Worm (Caenorhabditis elegans) whole organism, mixed stage, embryonic: ENCODE data around the gene egl-44.

Source experiments
- blmp-1 ChIP-seq: fragments of 150-350 bp; optimal IDR thresholded peaks from 2 replicates; lab custom pipeline; 2014; ENCODE audit warnings: missing biosample characterization, missing genetic modification characterization
- ceh-83 ChIP-seq: fragments of 200-800 bp; sonication (Bioruptor generic); optimal IDR thresholded peaks from 2 replicates; lab custom pipeline; 2018; ENCODE audit warnings: mild to moderate bottlenecking, missing genetic modification characterization, missing compliant biosample characterization
- elt-1 ChIP-seq: sonication (generic microtip); optimal IDR thresholded peaks from 2 replicates; lab custom pipeline; 2017; ENCODE audit warnings: missing genetic modification characterization, mild to moderate bottlenecking, missing compliant biosample characterization, antibody characterized with exemption, moderate library complexity, borderline replicate concordance; ENCODE audit not compliant: insufficient read depth
- elt-3 ChIP-seq: fragments of 150-350 bp; optimal IDR thresholded peaks from 2 replicates; lab custom pipeline; 2014; ENCODE audit warnings: missing biosample characterization, missing genetic modification characterization
- lin-13 ChIP-seq: fragments of 150-350 bp; optimal IDR thresholded peaks from 2 replicates; lab custom pipeline; 2014; ENCODE audit warnings: missing biosample characterization, missing genetic modification characterization
- nhr-237 ChIP-seq: fragments of 150-350 bp; optimal IDR thresholded peaks from 2 replicates; lab custom pipeline; 2014; ENCODE audit warnings: missing biosample characterization, missing genetic modification characterization
- pha-4 ChIP-seq: fragments of 150-350 bp; optimal IDR thresholded peaks from 2 replicates; lab custom pipeline; 2018; ENCODE audit warnings: missing biosample characterization, missing genetic modification reagents, missing genetic modification characterization
- tbx-8 ChIP-seq: fragments of 200-800 bp; sonication (Bioruptor generic); optimal IDR thresholded peaks from 2 replicates; lab custom pipeline; 2018; ENCODE audit warnings: mild to moderate bottlenecking, missing genetic modification characterization, moderate library complexity, missing compliant biosample characterization

DNA sequence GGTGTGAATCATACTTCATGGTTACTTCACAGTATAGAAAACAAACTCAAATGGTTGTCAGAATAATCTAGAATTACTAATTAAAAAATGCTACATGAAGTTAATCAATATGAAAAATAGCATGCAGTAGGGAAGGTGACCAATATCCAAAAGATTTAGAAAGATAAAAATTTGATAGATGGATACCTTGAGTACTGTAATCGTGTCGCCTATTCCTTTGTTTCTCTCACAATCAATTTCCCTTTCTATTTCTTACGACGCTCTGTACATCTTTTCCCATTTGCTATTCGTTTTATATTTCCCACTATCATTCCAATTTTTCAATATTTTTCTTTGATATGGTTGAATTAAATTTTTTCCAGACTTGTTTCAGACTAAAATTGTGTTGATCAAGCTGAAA, 32.7 kb downstream of the egl-44 start, which contains the start of gene B0034.7:
- no peak for TF ChIP-seq elt-3
- TF ChIP-seq blmp-1: no peak
- no peak for TF ChIP-seq elt-1
- TF ChIP-seq ceh-83: no peak
- TF ChIP-seq lin-13 (tag; lab: Kevin White, UChicago): no peak
- no peak for TF ChIP-seq nhr-237 (tag; lab: Kevin White, UChicago)
- TF ChIP-seq pha-4 (tag; lab: Kevin White, UChicago): no peak
- no peak for TF ChIP-seq tbx-8 (GFP tag; lab: Kevin White, UChicago)
